Fruit fly (Drosophila melanogaster) whole organism, embryonic: ENCODE measurements around the gene Wwox.

Experiments
- Abd-B ChIP-seq: fragments of 200-800 bp; sonication (Bioruptor generic); optimal IDR thresholded peaks from 2 replicates; lab custom pipeline; 2018; ENCODE audit warnings: missing biosample characterization, mild to moderate bottlenecking, missing genetic modification characterization, moderate library complexity
- Antp ChIP-seq: fragments of 200-800 bp; sonication (Bioruptor generic); optimal IDR thresholded peaks from 3 replicates; lab custom pipeline; 2016; ENCODE audit warnings: missing biosample characterization, missing genetic modification characterization
- Atf6 ChIP-seq: fragments of 200-800 bp; sonication (Bioruptor generic); IDR thresholded peaks from 2 replicates; pipeline ENCODE4 v1.3.6; 2022; ENCODE audit warnings: missing biosample characterization, missing genetic modification characterization
- B-H1 ChIP-seq: fragments of 200-800 bp; sonication (Bioruptor generic); IDR thresholded peaks from 3 replicates; pipeline ENCODE4 v1.3.6; 2022; ENCODE audit warnings: missing biosample characterization, missing genetic modification characterization
- Bgb ChIP-seq: fragments of 200-800 bp; sonication (Bioruptor generic); IDR thresholded peaks from 2 replicates; pipeline ENCODE4 v1.3.6; 2022; ENCODE audit warnings: missing biosample characterization, missing genetic modification characterization; ENCODE audit not compliant: partially characterized antibody
- BtbVII ChIP-seq: fragments of 200-800 bp; sonication (Bioruptor generic); optimal IDR thresholded peaks from 3 replicates; lab custom pipeline; 2017; ENCODE audit warnings: missing biosample characterization, mild to moderate bottlenecking, missing genetic modification characterization
- CG11398 ChIP-seq: fragments of 200-800 bp; sonication (Bioruptor generic); optimal IDR thresholded peaks from 2 replicates; lab custom pipeline; 2016; ENCODE audit warnings: missing biosample characterization, missing genetic modification characterization
- CG13424 ChIP-seq: fragments of 200-800 bp; sonication (Bioruptor generic); optimal IDR thresholded peaks from 2 replicates; lab custom pipeline; 2019; ENCODE audit warnings: missing biosample characterization, mild to moderate bottlenecking, missing genetic modification characterization, moderate library complexity
- CG14014 ChIP-seq: fragments of 200-800 bp; sonication (Bioruptor generic); IDR thresholded peaks from 2 replicates; pipeline ENCODE4 v1.3.6; 2022; ENCODE audit warnings: missing biosample characterization, missing genetic modification characterization
- CG14667 ChIP-seq: fragments of 200-800 bp; sonication (Bioruptor generic); IDR thresholded peaks from 2 replicates; pipeline ENCODE4 v1.3.6; 2022; ENCODE audit warnings: missing biosample characterization, missing genetic modification characterization
- CG14710 ChIP-seq: fragments of 200-800 bp; sonication (Bioruptor generic); optimal IDR thresholded peaks from 3 replicates; lab custom pipeline; 2019; ENCODE audit warnings: missing biosample characterization, mild to moderate bottlenecking, missing genetic modification characterization, moderate library complexity
- CG14965 ChIP-seq: fragments of 200-800 bp; sonication (Bioruptor generic); optimal IDR thresholded peaks from 2 replicates; lab custom pipeline; 2016; ENCODE audit warnings: missing biosample characterization, missing genetic modification characterization, borderline replicate concordance
- CG15011 ChIP-seq: fragments of 200-800 bp; sonication (Bioruptor generic); optimal IDR thresholded peaks from 3 replicates; lab custom pipeline; 2018; ENCODE audit warnings: missing biosample characterization, mild to moderate bottlenecking, missing genetic modification characterization
- CG1792 ChIP-seq: fragments of 200-800 bp; sonication (Bioruptor generic); optimal IDR thresholded peaks from 2 replicates; lab custom pipeline; 2016; ENCODE audit warnings: missing biosample characterization, missing genetic modification characterization
- CG18599 ChIP-seq: fragments of 200-800 bp; sonication (Bioruptor generic); optimal IDR thresholded peaks from 3 replicates; lab custom pipeline; 2017; ENCODE audit warnings: missing biosample characterization, missing genetic modification characterization, mild to moderate bottlenecking, moderate library complexity, missing genetic modification reagents
- CG2116 ChIP-seq: fragments of 200-800 bp; sonication (Bioruptor generic); optimal IDR thresholded peaks from 3 replicates; lab custom pipeline; 2018; ENCODE audit warnings: missing biosample characterization, mild to moderate bottlenecking, missing genetic modification characterization
- CG2199 ChIP-seq: fragments of 200-800 bp; sonication (Bioruptor generic); IDR thresholded peaks from 3 replicates; pipeline ENCODE4 v1.3.6; 2022; ENCODE audit warnings: missing biosample characterization, missing genetic modification characterization
- CG31224 ChIP-seq: fragments of 200-800 bp; sonication (Bioruptor generic); IDR thresholded peaks from 2 replicates; pipeline ENCODE4 v1.3.6; 2022; ENCODE audit warnings: missing biosample characterization, missing genetic modification characterization
- CG32767 ChIP-seq: fragments of 200-800 bp; sonication (Bioruptor generic); IDR thresholded peaks from 2 replicates; pipeline ENCODE4 v1.3.6; 2022; ENCODE audit warnings: missing biosample characterization, missing genetic modification characterization
- CG32772 ChIP-seq: fragments of 200-800 bp; sonication (Bioruptor generic); IDR thresholded peaks from 2 replicates; pipeline ENCODE4 v1.3.6; 2022; ENCODE audit warnings: missing biosample characterization, missing genetic modification characterization
- CG3407 ChIP-seq: fragments of 200-800 bp; sonication (Bioruptor generic); optimal IDR thresholded peaks from 2 replicates; lab custom pipeline; 2018; ENCODE audit warnings: missing biosample characterization, mild to moderate bottlenecking, missing genetic modification characterization
- CG34376 ChIP-seq: fragments of 200-800 bp; sonication (Bioruptor generic); optimal IDR thresholded peaks from 2 replicates; lab custom pipeline; 2018; ENCODE audit warnings: missing biosample characterization, mild to moderate bottlenecking, missing genetic modification characterization
- CG4360 ChIP-seq: fragments of 200-800 bp; sonication (Bioruptor generic); IDR thresholded peaks from 2 replicates; pipeline ENCODE4 v1.3.6; 2022; ENCODE audit warnings: missing biosample characterization, missing genetic modification characterization
- CG4730 ChIP-seq: fragments of 200-800 bp; sonication (Bioruptor generic); IDR thresholded peaks from 2 replicates; pipeline ENCODE4 v1.3.6; 2022; ENCODE audit warnings: missing biosample characterization, missing genetic modification characterization
- CG7357 ChIP-seq: fragments of 200-800 bp; sonication (Bioruptor generic); IDR thresholded peaks from 3 replicates; pipeline ENCODE4 v1.3.6; 2022; ENCODE audit warnings: missing biosample characterization, missing genetic modification characterization
- CG7372 ChIP-seq: fragments of 200-800 bp; sonication (Bioruptor generic); IDR thresholded peaks from 2 replicates; pipeline ENCODE4 v1.3.6; 2022; ENCODE audit warnings: missing biosample characterization, missing genetic modification characterization
- CG9932 ChIP-seq: fragments of 200-800 bp; sonication (Bioruptor generic); IDR thresholded peaks from 2 replicates; pipeline ENCODE4 v1.3.6; 2022; ENCODE audit warnings: missing biosample characterization, missing genetic modification characterization
- Camta ChIP-seq: fragments of 200-800 bp; sonication (Bioruptor generic); optimal IDR thresholded peaks from 2 replicates; lab custom pipeline; 2016; ENCODE audit warnings: missing biosample characterization, missing genetic modification characterization
- Dip3 ChIP-seq: fragments of 200-800 bp; sonication (Bioruptor generic); optimal IDR thresholded peaks from 3 replicates; lab custom pipeline; 2016; ENCODE audit warnings: missing biosample characterization, missing genetic modification characterization
- HLH3B ChIP-seq: fragments of 200-800 bp; sonication (Bioruptor generic); IDR thresholded peaks from 2 replicates; pipeline ENCODE4 v1.3.6; 2022; ENCODE audit warnings: missing biosample characterization, missing genetic modification characterization
- Kr ChIP-seq: fragments of 200-800 bp; sonication (Bioruptor generic); optimal IDR thresholded peaks from 2 replicates; lab custom pipeline; 2017; ENCODE audit warnings: missing biosample characterization, mild to moderate bottlenecking, missing genetic modification characterization
- MTF-1 ChIP-seq: fragments of 200-800 bp; sonication (Bioruptor generic); optimal IDR thresholded peaks from 2 replicates; lab custom pipeline; 2018; ENCODE audit warnings: missing biosample characterization, mild to moderate bottlenecking, missing genetic modification characterization, borderline replicate concordance
- NfI ChIP-seq: fragments of 200-800 bp; sonication (Bioruptor generic); optimal IDR thresholded peaks from 3 replicates; lab custom pipeline; 2018; ENCODE audit warnings: missing biosample characterization, mild to moderate bottlenecking, missing genetic modification characterization, moderate library complexity
- Sox102F ChIP-seq: fragments of 200-800 bp; sonication (Bioruptor generic); optimal IDR thresholded peaks from 2 replicates; lab custom pipeline; 2018; ENCODE audit warnings: missing biosample characterization, mild to moderate bottlenecking, missing genetic modification characterization, moderate library complexity
- Vsx1 ChIP-seq: fragments of 200-800 bp; sonication (Bioruptor generic); optimal IDR thresholded peaks from 2 replicates; lab custom pipeline; 2017; ENCODE audit warnings: missing biosample characterization, mild to moderate bottlenecking, missing genetic modification characterization, missing genetic modification reagents
- az2 ChIP-seq: fragments of 200-800 bp; sonication (Bioruptor generic); optimal IDR thresholded peaks from 3 replicates; lab custom pipeline; 2016; ENCODE audit warnings: missing biosample characterization, missing genetic modification characterization
- bsh ChIP-seq, 2 experiments: fragments of 200-800 bp; sonication (Bioruptor generic); optimal IDR thresholded peaks; 2 replicates each; lab custom pipeline; 2017 to 2018; ENCODE audit warnings: mild to moderate bottlenecking in 2 of 2, missing biosample characterization in 2 of 2, missing genetic modification characterization in 2 of 2, moderate library complexity in 1 of 2
- cato ChIP-seq: fragments of 200-800 bp; sonication (Bioruptor generic); optimal IDR thresholded peaks from 2 replicates; lab custom pipeline; 2016; ENCODE audit warnings: missing biosample characterization, missing genetic modification characterization, borderline replicate concordance
- caup ChIP-seq: fragments of 200-800 bp; sonication (Bioruptor generic); optimal IDR thresholded peaks from 3 replicates; lab custom pipeline; 2017; ENCODE audit warnings: missing biosample characterization, mild to moderate bottlenecking, missing genetic modification characterization, moderate library complexity; ENCODE audit not compliant: severe bottlenecking
- cwo ChIP-seq: fragments of 200-800 bp; sonication (Bioruptor generic); optimal IDR thresholded peaks from 3 replicates; lab custom pipeline; 2017; ENCODE audit warnings: missing biosample characterization, missing genetic modification characterization, mild to moderate bottlenecking, moderate library complexity, missing genetic modification reagents
- esg ChIP-seq: fragments of 200-800 bp; sonication (Bioruptor generic); conservative IDR thresholded peaks from 2 replicates; pipeline ENCODE4 v1.3.6; 2022; ENCODE audit warnings: missing biosample characterization, missing genetic modification characterization
- gem ChIP-seq: fragments of 200-800 bp; sonication (Bioruptor generic); optimal IDR thresholded peaks from 2 replicates; lab custom pipeline; 2019; ENCODE audit warnings: missing biosample characterization, mild to moderate bottlenecking, missing genetic modification characterization, moderate library complexity
- kah ChIP-seq: fragments of 200-800 bp; sonication (Bioruptor generic); optimal IDR thresholded peaks from 2 replicates; lab custom pipeline; 2018; ENCODE audit warnings: missing biosample characterization, mild to moderate bottlenecking, missing genetic modification characterization
- klu ChIP-seq: fragments of 200-800 bp; sonication (Bioruptor generic); IDR thresholded peaks from 2 replicates; pipeline ENCODE4 v1.3.6; 2022; ENCODE audit warnings: missing biosample characterization, missing genetic modification characterization
- mam ChIP-seq: fragments of 200-800 bp; sonication (Bioruptor generic); optimal IDR thresholded peaks from 3 replicates; lab custom pipeline; 2016; ENCODE audit warnings: missing biosample characterization, missing genetic modification characterization
- row ChIP-seq: fragments of 200-800 bp; sonication (Bioruptor generic); IDR thresholded peaks from 3 replicates; pipeline ENCODE4 v1.3.6; 2022; ENCODE audit warnings: missing biosample characterization, missing genetic modification characterization
- scrt ChIP-seq: fragments of 200-800 bp; sonication (Bioruptor generic); optimal IDR thresholded peaks from 2 replicates; lab custom pipeline; 2018; ENCODE audit warnings: missing biosample characterization, mild to moderate bottlenecking, missing genetic modification characterization, moderate library complexity
- sd ChIP-seq: fragments of 200-800 bp; sonication (Bioruptor generic); optimal IDR thresholded peaks from 3 replicates; lab custom pipeline; 2018; ENCODE audit warnings: missing biosample characterization, mild to moderate bottlenecking, missing genetic modification characterization, moderate library complexity
- stc ChIP-seq: fragments of 200-800 bp; sonication (Bioruptor generic); IDR thresholded peaks from 2 replicates; pipeline ENCODE4 v1.3.6; 2022; ENCODE audit warnings: missing biosample characterization, missing genetic modification characterization
- tgo ChIP-seq: fragments of 200-800 bp; sonication (Bioruptor generic); IDR thresholded peaks from 3 replicates; pipeline ENCODE4 v1.3.6; 2022; ENCODE audit warnings: missing biosample characterization, missing genetic modification characterization
- toy ChIP-seq: fragments of 200-800 bp; sonication (Bioruptor generic); IDR thresholded peaks from 2 replicates; pipeline ENCODE4 v1.3.6; 2022; ENCODE audit warnings: missing biosample characterization, missing genetic modification characterization
- zfh2 ChIP-seq: fragments of 200-800 bp; sonication (Bioruptor generic); optimal IDR thresholded peaks from 2 replicates; lab custom pipeline; 2016; ENCODE audit warnings: missing biosample characterization, missing genetic modification characterization

Gene Wwox

dm6 chr2L:8034734-8035133, 30.6 kb upstream of the Wwox start (continued):
- TF ChIP-seq caup (GFP tag; lab: Kevin White, UChicago) (peak; percentile 53), CG7372 (GFP tag; lab: Robert Waterston, UW) (peak; percentile 68), kah (GFP tag; lab: Kevin White, UChicago) (peak; percentile 18), CG32767 (GFP tag; lab: Robert Waterston, UW) (peak; percentile 72), Vsx1 (GFP tag; lab: Kevin White, UChicago) (peak; percentile 1), cwo (GFP tag; lab: Kevin White, UChicago) (peak; percentile 61), CG14710 (tag; lab: Kevin White, UChicago) (peak; percentile 36), CG3407 (GFP tag; lab: Kevin White, UChicago) (peak; percentile 30), CG18599 (peak; percentile 74), CG34376 (GFP tag; lab: Kevin White, UChicago) (no peak), bsh (GFP tag; optimal IDR thresholded peaks at IDR 0.05; lab: Kevin White, UChicago) (peak; percentile 34 to 57), tgo (GFP tag; lab: Robert Waterston, UW) (peak; percentile 57; the same call in 2 of the 3 replicates), CG15011 (no peak), CG13424 (tag; lab: Kevin White, UChicago) (peak; percentile 56), CG4730 (GFP tag; lab: Robert Waterston, UW) (0 out of 2 replicates have a peak, but pooled peaks have one; percentile 7), CG2199 (no peak), Kr (GFP tag; lab: Kevin White, UChicago) (no peak), CG9932 (GFP tag; lab: Robert Waterston, UW) (peak; percentile 31; the same call in 1 of the 2 replicates), HLH3B (GFP tag; lab: Robert Waterston, UW) (peak; percentile 73), CG14014 (GFP tag; lab: Robert Waterston, UW) (peak; percentile 68), CG4360 (0 out of 2 replicates have a peak, but pooled peaks have one; percentile 12), CG11398 (GFP tag; lab: Kevin White, UChicago) (no peak), BtbVII (GFP tag; lab: Kevin White, UChicago) (peak; percentile 27), az2 (GFP tag; lab: Kevin White, UChicago) (peak; percentile 51), CG7357 (GFP tag; lab: Robert Waterston, UW) (peak; percentile 44; the same call in 1 of the 3 replicates), zfh2 (GFP tag; lab: Kevin White, UChicago) (no peak), Dip3 (GFP tag; lab: Kevin White, UChicago) (peak; percentile 24), Abd-B (peak; percentile 11), CG31224 (GFP tag; lab: Robert Waterston, UW) (no peak), sd (tag; lab: Kevin White, UChicago) (no peak), stc (peak; percentile 69; the same call in 1 of the 2 replicates), Antp (GFP tag; lab: Kevin White, UChicago) (peak; percentile 27), mam (GFP tag; lab: Kevin White, UChicago) (peak; percentile 48), MTF-1 (GFP tag; lab: Kevin White, UChicago) (peak; percentile 38), Sox102F (GFP tag; lab: Kevin White, UChicago) (peak; percentile 74), Atf6 (peak; percentile 65), NfI (GFP tag; lab: Kevin White, UChicago) (peak; percentile 32), CG14667 (GFP tag; lab: Robert Waterston, UW) (no peak)

- no peak for TF ChIP-seq CG2116 (GFP tag; lab: Kevin White, UChicago)
- TF ChIP-seq CG32772 (GFP tag; lab: Robert Waterston, UW), result no peak
- no peak for TF ChIP-seq CG1792 (GFP tag; lab: Kevin White, UChicago)
- TF ChIP-seq B-H1 (GFP tag; lab: Robert Waterston, UW), result no peak
- TF ChIP-seq Bgb (GFP tag; lab: Robert Waterston, UW), result no peak
- TF ChIP-seq row (GFP tag; lab: Robert Waterston, UW), result peak; percentile 27; the same call in 1 of the 3 replicates
- peak; percentile 9 for TF ChIP-seq gem (tag; lab: Kevin White, UChicago)
- no peak for TF ChIP-seq klu (GFP tag; lab: Robert Waterston, UW)
- no peak for TF ChIP-seq cato (GFP tag; lab: Kevin White, UChicago)
- TF ChIP-seq Camta, result no peak
- no peak for TF ChIP-seq CG14965 (GFP tag; lab: Kevin White, UChicago)
- no peak for TF ChIP-seq toy (GFP tag; lab: Robert Waterston, UW)
- no peak for TF ChIP-seq esg (GFP tag; lab: Robert Waterston, UW)
- TF ChIP-seq scrt (GFP tag; lab: Kevin White, UChicago), result no peak
These were observed 29.7 kb upstream of the Wwox start for dm6 chr2L:8033756-8034155.
